Worm (Caenorhabditis elegans) whole organism, mixed stage, embryonic: ENCODE data around the gene T20B3.14.

Experiments used
- M03D4.4 ChIP-seq: sonication (generic microtip); optimal IDR thresholded peaks from 2 replicates; lab custom pipeline; 2017; ENCODE audit warnings: mild to moderate bottlenecking, missing genetic modification characterization, missing compliant biosample characterization
- bed-3 ChIP-seq: fragments of 200-800 bp; sonication (Bioruptor generic); optimal IDR thresholded peaks from 3 replicates; lab custom pipeline; 2018; ENCODE audit warnings: mild to moderate bottlenecking, missing genetic modification characterization, moderate library complexity, missing compliant biosample characterization
- blmp-1 ChIP-seq: fragments of 150-350 bp; optimal IDR thresholded peaks from 2 replicates; lab custom pipeline; 2014; ENCODE audit warnings: missing biosample characterization, missing genetic modification characterization
- ceh-39 ChIP-seq: fragments of 150-350 bp; optimal IDR thresholded peaks from 2 replicates; lab custom pipeline; 2014; ENCODE audit warnings: missing biosample characterization, missing genetic modification characterization
- ceh-43 ChIP-seq: fragments of 200-800 bp; sonication (Bioruptor generic); optimal IDR thresholded peaks from 2 replicates; lab custom pipeline; 2018; ENCODE audit warnings: mild to moderate bottlenecking, missing genetic modification characterization, moderate library complexity, missing compliant biosample characterization
- ceh-83 ChIP-seq: fragments of 200-800 bp; sonication (Bioruptor generic); optimal IDR thresholded peaks from 2 replicates; lab custom pipeline; 2018; ENCODE audit warnings: mild to moderate bottlenecking, missing genetic modification characterization, missing compliant biosample characterization
- ces-1 ChIP-seq: fragments of 150-350 bp; optimal IDR thresholded peaks from 2 replicates; lab custom pipeline; 2014; ENCODE audit warnings: missing biosample characterization, missing genetic modification reagents, missing genetic modification characterization
- cnd-1 ChIP-seq: fragments of 200-800 bp; sonication (Bioruptor generic); optimal IDR thresholded peaks from 2 replicates; lab custom pipeline; 2018; ENCODE audit warnings: mild to moderate bottlenecking, missing genetic modification characterization, missing compliant biosample characterization
- drap-1 ChIP-seq: fragments of 200-800 bp; sonication (Bioruptor generic); optimal IDR thresholded peaks from 3 replicates; lab custom pipeline; 2018; ENCODE audit warnings: mild to moderate bottlenecking, missing genetic modification characterization, missing compliant biosample characterization
- elt-1 ChIP-seq: sonication (generic microtip); optimal IDR thresholded peaks from 2 replicates; lab custom pipeline; 2017; ENCODE audit warnings: missing genetic modification characterization, mild to moderate bottlenecking, missing compliant biosample characterization, antibody characterized with exemption, moderate library complexity, borderline replicate concordance; ENCODE audit not compliant: insufficient read depth
- elt-3 ChIP-seq: fragments of 150-350 bp; optimal IDR thresholded peaks from 2 replicates; lab custom pipeline; 2014; ENCODE audit warnings: missing biosample characterization, missing genetic modification characterization
- flh-1 ChIP-seq: fragments of 200-800 bp; sonication (Bioruptor generic); optimal IDR thresholded peaks from 2 replicates; lab custom pipeline; 2018; ENCODE audit warnings: mild to moderate bottlenecking, missing genetic modification characterization, moderate library complexity, missing compliant biosample characterization
- ham-2 ChIP-seq: fragments of 200-800 bp; sonication (Bioruptor generic); optimal IDR thresholded peaks from 2 replicates; lab custom pipeline; 2018; ENCODE audit warnings: mild to moderate bottlenecking, missing genetic modification characterization, missing compliant biosample characterization
- hlh-1 ChIP-seq: fragments of 150-350 bp; optimal IDR thresholded peaks from 2 replicates; lab custom pipeline; 2014; ENCODE audit warnings: missing biosample characterization, missing genetic modification reagents, missing genetic modification characterization
- lin-13 ChIP-seq: fragments of 150-350 bp; optimal IDR thresholded peaks from 2 replicates; lab custom pipeline; 2014; ENCODE audit warnings: missing biosample characterization, missing genetic modification characterization
- lsy-2 ChIP-seq: fragments of 150-350 bp; optimal IDR thresholded peaks from 2 replicates; lab custom pipeline; 2014; ENCODE audit warnings: missing biosample characterization, missing genetic modification characterization
- mab-5 ChIP-seq: fragments of 150-350 bp; optimal IDR thresholded peaks from 2 replicates; lab custom pipeline; 2014; ENCODE audit warnings: missing biosample characterization, missing genetic modification characterization
- mep-1 ChIP-seq: fragments of 150-350 bp; optimal IDR thresholded peaks from 2 replicates; lab custom pipeline; 2017; ENCODE audit warnings: missing biosample characterization, missing genetic modification reagents, missing genetic modification characterization, inconsistent platforms
- mls-2 ChIP-seq: sonication (generic microtip); optimal IDR thresholded peaks from 2 replicates; lab custom pipeline; 2016; ENCODE audit warnings: mild to moderate bottlenecking, missing genetic modification characterization, moderate library complexity, missing compliant biosample characterization
- nhr-12 ChIP-seq: fragments of 150-350 bp; optimal IDR thresholded peaks from 2 replicates; lab custom pipeline; 2014; ENCODE audit warnings: missing biosample characterization, missing genetic modification characterization
- nhr-2 ChIP-seq: fragments of 150-350 bp; optimal IDR thresholded peaks from 2 replicates; lab custom pipeline; 2014; ENCODE audit warnings: missing biosample characterization, missing genetic modification characterization
- nhr-237 ChIP-seq: fragments of 150-350 bp; optimal IDR thresholded peaks from 2 replicates; lab custom pipeline; 2014; ENCODE audit warnings: missing biosample characterization, missing genetic modification characterization
- nhr-28 ChIP-seq: fragments of 150-350 bp; optimal IDR thresholded peaks from 2 replicates; lab custom pipeline; 2014; ENCODE audit warnings: missing biosample characterization, missing genetic modification characterization
- nhr-76 ChIP-seq: sonication (generic microtip); optimal IDR thresholded peaks from 2 replicates; lab custom pipeline; 2017; ENCODE audit warnings: missing biosample characterization, missing genetic modification characterization
- pha-4 ChIP-seq: fragments of 150-350 bp; optimal IDR thresholded peaks from 2 replicates; lab custom pipeline; 2018; ENCODE audit warnings: missing biosample characterization, missing genetic modification reagents, missing genetic modification characterization
- sem-2 ChIP-seq: fragments of 200-800 bp; sonication (Bioruptor generic); optimal IDR thresholded peaks from 2 replicates; lab custom pipeline; 2018; ENCODE audit warnings: mild to moderate bottlenecking, missing genetic modification characterization, missing compliant biosample characterization
- tbx-8 ChIP-seq: fragments of 200-800 bp; sonication (Bioruptor generic); optimal IDR thresholded peaks from 2 replicates; lab custom pipeline; 2018; ENCODE audit warnings: mild to moderate bottlenecking, missing genetic modification characterization, moderate library complexity, missing compliant biosample characterization
- unc-120 ChIP-seq: sonication (generic microtip); optimal IDR thresholded peaks from 2 replicates; lab custom pipeline; 2017; ENCODE audit warnings: missing genetic modification characterization, missing compliant biosample characterization; ENCODE audit not compliant: poor library complexity, severe bottlenecking
- unc-39 ChIP-seq: fragments of 150-350 bp; optimal IDR thresholded peaks from 2 replicates; lab custom pipeline; 2014; ENCODE audit warnings: missing biosample characterization, missing genetic modification characterization
- unc-62 ChIP-seq: fragments of 150-350 bp; optimal IDR thresholded peaks from 2 replicates; lab custom pipeline; 2014; ENCODE audit warnings: missing biosample characterization, missing genetic modification reagents, missing genetic modification characterization
- zip-8 ChIP-seq: fragments of 150-350 bp; optimal IDR thresholded peaks from 2 replicates; lab custom pipeline; 2014; ENCODE audit warnings: missing biosample characterization, missing genetic modification characterization
- ztf-11 ChIP-seq: fragments of 150-350 bp; optimal IDR thresholded peaks from 2 replicates; lab custom pipeline; 2014; ENCODE audit warnings: missing biosample characterization, missing genetic modification characterization

The T20B3.14 gene

ce11 chrV:16794079-16794478 is 27.0 kb downstream of the T20B3.14 start:
- TF ChIP-seq elt-1 (no peak), zip-8 (tag; lab: Kevin White, UChicago) (no peak), ces-1 (GFP tag; lab: Kevin White, UChicago) (no peak), mab-5 (no peak), mep-1 (tag; lab: Kevin White, UChicago) (no peak), ceh-39 (tag; lab: Kevin White, UChicago) (no peak), nhr-76 (tag; lab: Kevin White, UChicago) (no peak), unc-39 (tag; lab: Kevin White, UChicago) (no peak), ham-2 (no peak), nhr-237 (tag; lab: Kevin White, UChicago) (no peak), lsy-2 (tag; lab: Kevin White, UChicago) (no peak), unc-62 (GFP tag; lab: Kevin White, UChicago) (no peak)

DNA sequence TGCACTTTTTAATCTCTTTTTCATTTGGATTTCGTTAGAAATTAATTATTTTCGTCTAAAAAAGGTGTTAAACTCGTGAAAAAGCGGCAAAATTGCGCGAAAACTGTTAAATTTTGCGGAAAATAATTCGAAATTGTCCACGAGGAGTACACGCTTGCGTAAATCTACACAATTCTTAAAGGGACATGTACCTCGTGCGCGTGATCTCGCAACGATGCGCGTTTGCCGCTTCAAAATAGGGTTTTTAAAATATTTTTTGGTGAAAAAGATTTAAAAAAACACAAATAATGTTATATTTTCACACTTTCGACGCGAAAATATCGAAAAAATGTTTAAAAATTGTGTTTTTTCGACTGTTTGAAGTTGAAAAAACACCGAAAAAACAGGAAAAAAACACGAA is 27.8 kb downstream of the T20B3.14 start:
- no peak for TF ChIP-seq lsy-2 (tag; lab: Kevin White, UChicago)
- TF ChIP-seq cnd-1 (tag; lab: Kevin White, UChicago), result no peak
- no peak for TF ChIP-seq lin-13 (tag; lab: Kevin White, UChicago)
- no peak for TF ChIP-seq nhr-12 (tag; lab: Kevin White, UChicago)
- TF ChIP-seq ceh-83 (GFP tag; lab: Kevin White, UChicago), result no peak
- TF ChIP-seq elt-1, result no peak
- no peak for TF ChIP-seq blmp-1 (tag; lab: Kevin White, UChicago)
- TF ChIP-seq mep-1 (tag; lab: Kevin White, UChicago), result no peak
- TF ChIP-seq unc-120 (tag; lab: Kevin White, UChicago), result no peak
- no peak for TF ChIP-seq nhr-76 (tag; lab: Kevin White, UChicago)
- TF ChIP-seq nhr-237 (tag; lab: Kevin White, UChicago), result no peak
- no peak for TF ChIP-seq zip-8 (tag; lab: Kevin White, UChicago)
- TF ChIP-seq elt-3 (tag; lab: Kevin White, UChicago), result no peak
- TF ChIP-seq ceh-39 (tag; lab: Kevin White, UChicago), result no peak
- no peak for TF ChIP-seq mab-5
- no peak for TF ChIP-seq ztf-11 (tag; lab: Kevin White, UChicago)
- TF ChIP-seq, all 35 proteins: peak for 0

ce11 chrV:16792717-16793116 is 28.4 kb downstream of the T20B3.14 start:
- TF ChIP-seq blmp-1 (tag; lab: Kevin White, UChicago) (no peak), nhr-28 (tag; lab: Kevin White, UChicago) (no peak), bed-3 (GFP tag; lab: Kevin White, UChicago) (no peak), lsy-2 (tag; lab: Kevin White, UChicago) (no peak), pha-4 (no peak), nhr-76 (tag; lab: Kevin White, UChicago) (no peak), ceh-39 (tag; lab: Kevin White, UChicago) (no peak), ztf-11 (tag; lab: Kevin White, UChicago) (no peak), drap-1 (GFP tag; lab: Kevin White, UChicago) (no peak), flh-1 (GFP tag; lab: Kevin White, UChicago) (no peak), ham-2 (no peak), elt-1 (no peak), ces-1 (GFP tag; lab: Kevin White, UChicago) (no peak), mab-5 (no peak), ceh-43 (no peak), nhr-2 (tag; lab: Kevin White, UChicago) (no peak)

DNA sequence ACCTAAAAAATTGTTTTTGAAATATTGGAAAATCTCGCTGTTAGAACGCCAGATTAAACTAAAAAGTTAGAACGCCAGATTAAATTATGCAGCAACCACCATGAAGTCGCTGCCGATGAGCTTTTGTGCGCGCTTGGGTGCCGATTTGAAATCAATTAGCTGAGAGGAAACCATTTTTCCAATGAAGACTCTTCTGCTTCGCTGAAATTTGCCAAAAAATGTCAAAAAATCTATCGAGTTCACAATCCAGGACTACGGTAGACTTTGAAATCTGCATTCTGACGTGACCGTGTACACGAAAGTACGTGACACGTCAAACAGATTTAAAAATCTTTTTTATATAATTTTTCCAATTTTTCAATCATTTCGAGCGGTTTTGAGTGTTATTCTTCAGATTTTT is 32.2 kb downstream of the T20B3.14 start, which contains the start of gene immt-2:
TSS of gene immt-2 (plus strand) at position 301 of the 400 bp plus-strand sequence.
- TF ChIP-seq drap-1 (GFP tag; lab: Kevin White, UChicago), result no peak
- TF ChIP-seq nhr-237 (tag; lab: Kevin White, UChicago), result no peak
- no peak for TF ChIP-seq zip-8 (tag; lab: Kevin White, UChicago)
- TF ChIP-seq mls-2 (tag; lab: Kevin White, UChicago), result no peak
- TF ChIP-seq unc-120 (tag; lab: Kevin White, UChicago), result no peak
- no peak for TF ChIP-seq ham-2
- no peak for TF ChIP-seq unc-39 (tag; lab: Kevin White, UChicago)
- no peak for TF ChIP-seq ces-1 (GFP tag; lab: Kevin White, UChicago)
- no peak for TF ChIP-seq sem-2 (GFP tag; lab: Kevin White, UChicago)
- TF ChIP-seq ztf-11 (tag; lab: Kevin White, UChicago), result no peak
- no peak for TF ChIP-seq tbx-8 (GFP tag; lab: Kevin White, UChicago)
- TF ChIP-seq M03D4.4, result no peak
- TF ChIP-seq ceh-39 (tag; lab: Kevin White, UChicago), result no peak
- no peak for TF ChIP-seq mab-5
- TF ChIP-seq lin-13 (tag; lab: Kevin White, UChicago), result no peak
- no peak for TF ChIP-seq bed-3 (GFP tag; lab: Kevin White, UChicago)
- TF ChIP-seq hlh-1 (tag; lab: Kevin White, UChicago), result no peak
- TF ChIP-seq nhr-2 (tag; lab: Kevin White, UChicago), result no peak
- TF ChIP-seq nhr-28 (tag; lab: Kevin White, UChicago), result no peak
